Worm (Caenorhabditis elegans) whole organism, L2 larva: ENCODE data around the gene lido-18.

Source experiments
- C34F6.9 ChIP-seq: fragments of 150-350 bp; optimal IDR thresholded peaks from 2 replicates; lab custom pipeline; 2014; ENCODE audit warnings: missing biosample characterization, missing genetic modification characterization
- F13H6.1 ChIP-seq: sonication (generic microtip); optimal IDR thresholded peaks from 2 replicates; lab custom pipeline; 2016; ENCODE audit warnings: missing genetic modification characterization, missing compliant biosample characterization
- R02D3.7 ChIP-seq: fragments of 150-350 bp; optimal IDR thresholded peaks from 2 replicates; lab custom pipeline; 2014; ENCODE audit warnings: missing biosample characterization, missing genetic modification characterization
- Y55F3AM.14 ChIP-seq: fragments of 200-800 bp; sonication (Bioruptor generic); optimal IDR thresholded peaks from 2 replicates; lab custom pipeline; 2018; ENCODE audit warnings: mild to moderate bottlenecking, missing genetic modification characterization, missing compliant biosample characterization
- ZK546.5 ChIP-seq: sonication (generic microtip); optimal IDR thresholded peaks from 2 replicates; lab custom pipeline; 2017; ENCODE audit warnings: missing biosample characterization, missing genetic modification characterization
- alr-1 ChIP-seq: fragments of 150-350 bp; optimal IDR thresholded peaks from 2 replicates; lab custom pipeline; 2014; ENCODE audit warnings: missing biosample characterization, missing genetic modification characterization
- aly-2 ChIP-seq: fragments of 150-350 bp; optimal IDR thresholded peaks from 2 replicates; lab custom pipeline; 2014; ENCODE audit warnings: missing biosample characterization, missing genetic modification characterization
- ama-1 ChIP-seq: fragments of 150-350 bp; optimal IDR thresholded peaks from 2 replicates; lab custom pipeline; 2018; ENCODE audit warnings: inconsistent platforms
- blmp-1 ChIP-seq: sonication (generic microtip); optimal IDR thresholded peaks from 2 replicates; lab custom pipeline; 2017; ENCODE audit warnings: missing genetic modification characterization, mild to moderate bottlenecking, missing compliant biosample characterization, antibody characterized with exemption, moderate library complexity; ENCODE audit not compliant: insufficient read depth
- ceh-16 ChIP-seq: fragments of 150-350 bp; optimal IDR thresholded peaks from 2 replicates; lab custom pipeline; 2014; ENCODE audit warnings: missing biosample characterization, missing genetic modification characterization
- ceh-82 ChIP-seq: fragments of 150-350 bp; optimal IDR thresholded peaks from 2 replicates; lab custom pipeline; 2014; ENCODE audit warnings: missing biosample characterization, missing genetic modification characterization
- dmd-4 ChIP-seq: sonication (generic microtip); optimal IDR thresholded peaks from 2 replicates; lab custom pipeline; 2017; ENCODE audit warnings: missing biosample characterization, missing genetic modification characterization
- egl-27 ChIP-seq: sonication (generic microtip); optimal IDR thresholded peaks from 3 replicates; lab custom pipeline; 2017; ENCODE audit warnings: missing biosample characterization, missing genetic modification reagents, missing genetic modification characterization
- elt-1 ChIP-seq: fragments of 150-350 bp; optimal IDR thresholded peaks from 2 replicates; lab custom pipeline; 2014; ENCODE audit warnings: missing biosample characterization, missing genetic modification characterization
- fos-1 ChIP-seq: fragments of 150-350 bp; optimal IDR thresholded peaks from 2 replicates; lab custom pipeline; 2014; ENCODE audit warnings: missing biosample characterization, missing genetic modification characterization
- gmeb-1 ChIP-seq: fragments of 150-350 bp; optimal IDR thresholded peaks from 2 replicates; lab custom pipeline; 2014; ENCODE audit warnings: missing biosample characterization, missing genetic modification characterization
- lin-11 ChIP-seq: fragments of 150-350 bp; sonication (generic microtip); optimal IDR thresholded peaks from 2 replicates; lab custom pipeline; 2014; ENCODE audit warnings: missing biosample characterization, missing genetic modification characterization, inconsistent platforms, mixed read lengths
- lin-13 ChIP-seq: fragments of 150-350 bp; optimal IDR thresholded peaks from 2 replicates; lab custom pipeline; 2014; ENCODE audit warnings: missing biosample characterization, missing genetic modification reagents, missing genetic modification characterization
- lin-39 ChIP-seq: fragments of 150-350 bp; optimal IDR thresholded peaks from 2 replicates; lab custom pipeline; 2014; ENCODE audit warnings: missing biosample characterization, missing genetic modification reagents, missing genetic modification characterization
- lsy-2 ChIP-seq, 2 experiments: fragments of 150-350 bp in 1 of 2; sonication (generic microtip) in 1 of 2; optimal IDR thresholded peaks; 2 replicates each; lab custom pipeline; 2014 to 2017; ENCODE audit warnings: missing biosample characterization in 2 of 2, missing genetic modification characterization in 2 of 2
- mab-5 ChIP-seq: fragments of 150-350 bp; optimal IDR thresholded peaks from 2 replicates; lab custom pipeline; 2014; ENCODE audit warnings: missing biosample characterization, missing genetic modification characterization
- mbf-1 ChIP-seq: sonication (generic microtip); optimal IDR thresholded peaks from 2 replicates; lab custom pipeline; 2017; ENCODE audit warnings: missing biosample characterization, missing genetic modification characterization
- mdl-1 ChIP-seq, 2 experiments: fragments of 150-350 bp in 1 of 2; sonication (generic microtip) in 1 of 2; optimal IDR thresholded peaks; 2 replicates each; lab custom pipeline; 2017; ENCODE audit warnings: missing biosample characterization in 2 of 2, missing genetic modification characterization in 2 of 2
- nhr-10 ChIP-seq: sonication (generic microtip); optimal IDR thresholded peaks from 2 replicates; lab custom pipeline; 2017; ENCODE audit warnings: missing biosample characterization, missing genetic modification characterization
- nhr-11 ChIP-seq: fragments of 150-350 bp; optimal IDR thresholded peaks from 2 replicates; lab custom pipeline; 2014; ENCODE audit warnings: missing biosample characterization, missing genetic modification characterization
- nhr-12 ChIP-seq: fragments of 150-350 bp; optimal IDR thresholded peaks from 2 replicates; lab custom pipeline; 2014; ENCODE audit warnings: missing biosample characterization, missing genetic modification characterization
- nhr-129 ChIP-seq: fragments of 150-350 bp; optimal IDR thresholded peaks from 2 replicates; lab custom pipeline; 2014; ENCODE audit warnings: missing biosample characterization, missing genetic modification characterization
- nhr-21 ChIP-seq: fragments of 150-350 bp; optimal IDR thresholded peaks from 2 replicates; lab custom pipeline; 2014; ENCODE audit warnings: missing biosample characterization, missing genetic modification characterization
- nhr-23 ChIP-seq: fragments of 150-350 bp; optimal IDR thresholded peaks from 2 replicates; lab custom pipeline; 2014; ENCODE audit warnings: missing biosample characterization, missing genetic modification reagents, missing genetic modification characterization
- nhr-237 ChIP-seq: fragments of 150-350 bp; optimal IDR thresholded peaks from 2 replicates; lab custom pipeline; 2014; ENCODE audit warnings: missing biosample characterization, missing genetic modification characterization
- nhr-25 ChIP-seq: fragments of 150-350 bp; sonication (generic microtip); optimal IDR thresholded peaks from 3 replicates; lab custom pipeline; 2014; ENCODE audit warnings: missing biosample characterization, missing genetic modification characterization
- sem-4 ChIP-seq: fragments of 150-350 bp; optimal IDR thresholded peaks from 2 replicates; lab custom pipeline; 2014; ENCODE audit warnings: missing biosample characterization, missing genetic modification reagents, missing genetic modification characterization
- skn-1 ChIP-seq: sonication (generic microtip); optimal IDR thresholded peaks from 2 replicates; lab custom pipeline; 2017; ENCODE audit warnings: missing biosample characterization, missing genetic modification characterization
- sma-3 ChIP-seq: sonication (generic microtip); optimal IDR thresholded peaks from 2 replicates; lab custom pipeline; 2016; ENCODE audit warnings: missing genetic modification reagents, missing genetic modification characterization, missing compliant biosample characterization
- sma-9 ChIP-seq, 2 experiments: fragments of 150-350 bp in 1 of 2; sonication (generic microtip) in 1 of 2; optimal IDR thresholded peaks; 2 replicates each; lab custom pipeline; 2014 to 2016; ENCODE audit warnings: missing genetic modification characterization in 2 of 2, mild to moderate bottlenecking in 1 of 2, missing biosample characterization in 1 of 2, missing compliant biosample characterization in 1 of 2, missing genetic modification reagents in 1 of 2, moderate library complexity in 1 of 2
- snpc-4 ChIP-seq: fragments of 150-350 bp; optimal IDR thresholded peaks from 2 replicates; lab custom pipeline; 2014; ENCODE audit warnings: missing biosample characterization, missing genetic modification characterization
- unc-39 ChIP-seq: fragments of 150-350 bp; optimal IDR thresholded peaks from 2 replicates; lab custom pipeline; 2014; ENCODE audit warnings: missing biosample characterization, missing genetic modification characterization
- unc-55 ChIP-seq: fragments of 150-350 bp; sonication (generic microtip); optimal IDR thresholded peaks from 3 replicates; lab custom pipeline; 2014; ENCODE audit warnings: missing biosample characterization, missing genetic modification reagents, missing genetic modification characterization
- zag-1 ChIP-seq: fragments of 150-350 bp; optimal IDR thresholded peaks from 2 replicates; lab custom pipeline; 2014; ENCODE audit warnings: missing biosample characterization, missing genetic modification characterization
- ztf-1 ChIP-seq: fragments of 200-800 bp; sonication (Bioruptor generic); conservative IDR thresholded peaks from 2 replicates; pipeline ENCODE4 v1.3.6; 2022; ENCODE audit warnings: missing genetic modification characterization, missing compliant biosample characterization
- ztf-11 ChIP-seq: sonication (generic microtip); optimal IDR thresholded peaks from 2 replicates; lab custom pipeline; 2017; ENCODE audit warnings: missing biosample characterization, missing genetic modification characterization

lido-18 gene

ce11 chrIII:7619846-7620245, 42.2 kb upstream of the lido-18 start:
- TF ChIP-seq alr-1 (tag; lab: Kevin White, UChicago) = no peak
- TF ChIP-seq lin-39 (tag; lab: Kevin White, UChicago) = no peak

ce11 chrIII:7621355-7621754, 40.7 kb upstream of the lido-18 start:
- TF ChIP-seq dmd-4 (no peak), sma-9 (GFP tag; optimal IDR thresholded peaks at IDR 0.05; lab: Kevin White, UChicago) (no peak), sma-9 (tag; optimal IDR thresholded peaks at IDR 0.05; lab: Kevin White, UChicago) (no peak), nhr-21 (tag; lab: Kevin White, UChicago) (no peak), nhr-10 (tag; lab: Kevin White, UChicago) (no peak), alr-1 (tag; lab: Kevin White, UChicago) (no peak), unc-39 (tag; lab: Kevin White, UChicago) (no peak), skn-1 (no peak)

ce11 chrIII:7622922-7623321, 39.2 kb upstream of the lido-18 start:
- no peak for TF ChIP-seq R02D3.7
- no peak for TF ChIP-seq mbf-1
- no peak for TF ChIP-seq ZK546.5 (tag; lab: Kevin White, UChicago)
- peak; percentile 47 for TF ChIP-seq sma-9 (GFP tag; optimal IDR thresholded peaks at IDR 0.05; lab: Kevin White, UChicago)
- no peak for TF ChIP-seq sma-9 (tag; optimal IDR thresholded peaks at IDR 0.05; lab: Kevin White, UChicago)
- TF ChIP-seq nhr-11 (tag; lab: Kevin White, UChicago) = no peak
- TF ChIP-seq Y55F3AM.14 = no peak
- no peak for TF ChIP-seq nhr-21 (tag; lab: Kevin White, UChicago)
- peak; percentile 20 for TF ChIP-seq sma-3 (GFP tag; lab: Kevin White, UChicago)
- no peak for TF ChIP-seq C34F6.9 (tag; lab: Kevin White, UChicago)
- TF ChIP-seq gmeb-1 (tag; lab: Kevin White, UChicago) = no peak
- peak; percentile 41 for TF ChIP-seq fos-1 (tag; lab: Kevin White, UChicago)
- no peak for TF ChIP-seq unc-55
- no peak for TF ChIP-seq nhr-12 (tag; lab: Kevin White, UChicago)

- no peak for TF ChIP-seq nhr-25
- TF ChIP-seq dmd-4 = no peak
- TF ChIP-seq Y55F3AM.14 = no peak
- no peak for TF ChIP-seq ztf-1
- no peak for TF ChIP-seq nhr-11 (tag; lab: Kevin White, UChicago)
- no peak for TF ChIP-seq lin-11 (tag; lab: Kevin White, UChicago)
- TF ChIP-seq egl-27 = no peak
- TF ChIP-seq nhr-237 (tag; lab: Kevin White, UChicago) = no peak
- no peak for TF ChIP-seq nhr-10 (tag; lab: Kevin White, UChicago)
- TF ChIP-seq nhr-129 (tag; lab: Kevin White, UChicago) = no peak
- TF ChIP-seq R02D3.7 = no peak
- no peak for TF ChIP-seq snpc-4
- no peak for TF ChIP-seq sem-4
- no peak for TF ChIP-seq elt-1 (tag; lab: Kevin White, UChicago)
- TF ChIP-seq lin-13 (GFP tag; lab: Kevin White, UChicago) = no peak
- no peak for TF ChIP-seq fos-1 (tag; lab: Kevin White, UChicago)
- no peak for TF ChIP-seq mab-5 (tag; lab: Kevin White, UChicago)
- no peak for TF ChIP-seq mbf-1
Measured at ce11 chrIII:7625086-7625485, 37.0 kb upstream of the lido-18 start, which contains the start of gene fbn-1. fbn-1 (plus strand) TSS chrIII:7625386.

ce11 chrIII:7641337-7641736, 20.7 kb upstream of the lido-18 start:
- TF ChIP-seq ama-1 (lab: Kevin White, UChicago) = no peak
- no peak for TF ChIP-seq ZK546.5 (tag; lab: Kevin White, UChicago)
- no peak for TF ChIP-seq sma-9 (GFP tag; optimal IDR thresholded peaks at IDR 0.05; lab: Kevin White, UChicago)
- no peak for TF ChIP-seq sma-9 (tag; optimal IDR thresholded peaks at IDR 0.05; lab: Kevin White, UChicago)
- TF ChIP-seq, all 48 proteins: peak for 0

ce11 chrIII:7642015-7642414, 20.1 kb upstream of the lido-18 start:
- TF ChIP-seq lin-13 (GFP tag; lab: Kevin White, UChicago) (no peak), ama-1 (lab: Kevin White, UChicago) (peak; percentile 43), sma-9 (GFP tag; optimal IDR thresholded peaks at IDR 0.05; lab: Kevin White, UChicago) (peak; percentile 56), sma-9 (tag; optimal IDR thresholded peaks at IDR 0.05; lab: Kevin White, UChicago) (no peak), zag-1 (tag; lab: Kevin White, UChicago) (no peak), lsy-2 (tag; optimal IDR thresholded peaks at IDR 0.05; lab: Kevin White, UChicago) (peak; percentile 16 to 55), F13H6.1 (tag; lab: Kevin White, UChicago) (no peak), nhr-12 (tag; lab: Kevin White, UChicago) (no peak), mdl-1 (tag; optimal IDR thresholded peaks at IDR 0.05; lab: Kevin White, UChicago) (peak; percentile 10 to 71), sma-3 (GFP tag; lab: Kevin White, UChicago) (peak; percentile 32), ceh-16 (tag; lab: Kevin White, UChicago) (no peak), nhr-23 (tag; lab: Kevin White, UChicago) (no peak), nhr-237 (tag; lab: Kevin White, UChicago) (no peak), nhr-129 (tag; lab: Kevin White, UChicago) (peak; percentile 54), egl-27 (no peak), ztf-11 (tag; lab: Kevin White, UChicago) (no peak), ceh-82 (tag; lab: Kevin White, UChicago) (no peak), gmeb-1 (tag; lab: Kevin White, UChicago) (peak; percentile 44), lin-11 (tag; lab: Kevin White, UChicago) (no peak), aly-2 (no peak), blmp-1 (no peak), fos-1 (tag; lab: Kevin White, UChicago) (peak; percentile 28), lin-39 (tag; lab: Kevin White, UChicago) (no peak), skn-1 (no peak)
